Worm (Caenorhabditis elegans) whole organism, young adult: ENCODE results near the gene tctn-1.
"Not testable (repeated sequence)": the region's sequence is repeated elsewhere in the genome, so short reads cannot be mapped to it uniquely, and the experiment has no call there.

Experiments used
- B0019.2 ChIP-seq: fragments of 200-800 bp; sonication (Bioruptor generic); conservative IDR thresholded peaks from 2 replicates; pipeline ENCODE4 v1.3.6; 2022; ENCODE audit warnings: missing genetic modification reagents, missing genetic modification characterization, missing compliant biosample characterization
- B0035.1 ChIP-seq: sonication (generic microtip); optimal IDR thresholded peaks from 2 replicates; lab custom pipeline; 2016; ENCODE audit warnings: missing genetic modification characterization, mild to moderate bottlenecking, missing compliant biosample characterization, missing genotype, missing genetic modification reagents
- C17E4.6 ChIP-seq: fragments of 200-800 bp; sonication (Bioruptor generic); IDR thresholded peaks from 2 replicates; pipeline ENCODE4 v1.3.6; 2022; ENCODE audit warnings: missing genetic modification reagents, missing genetic modification characterization, missing compliant biosample characterization
- D2030.7 ChIP-seq: fragments of 200-800 bp; sonication (Bioruptor generic); IDR thresholded peaks from 2 replicates; pipeline ENCODE4 v1.3.6; 2022; ENCODE audit warnings: missing genetic modification reagents, missing genetic modification characterization, missing compliant biosample characterization
- F33H1.4 ChIP-seq: fragments of 200-800 bp; sonication (Bioruptor generic); IDR thresholded peaks from 2 replicates; pipeline ENCODE4 v1.3.6; 2022; ENCODE audit warnings: missing genetic modification reagents, missing genetic modification characterization, missing compliant biosample characterization
- F37B4.10 ChIP-seq: fragments of 200-800 bp; sonication (Bioruptor generic); IDR thresholded peaks from 2 replicates; pipeline ENCODE4 v1.3.6; 2022; ENCODE audit warnings: missing genetic modification characterization, missing compliant biosample characterization
- F39B2.1 ChIP-seq: fragments of 200-800 bp; sonication (Bioruptor generic); IDR thresholded peaks from 2 replicates; pipeline ENCODE4 v1.3.6; 2022; ENCODE audit warnings: missing genetic modification reagents, missing genetic modification characterization, missing compliant biosample characterization
- Y53F4B.3 ChIP-seq: fragments of 200-800 bp; sonication (Bioruptor generic); IDR thresholded peaks from 2 replicates; pipeline ENCODE4 v1.3.6; 2022; ENCODE audit warnings: missing genetic modification reagents, missing genetic modification characterization, missing compliant biosample characterization
- Y79H2A.3 ChIP-seq: fragments of 200-800 bp; sonication (Bioruptor generic); conservative IDR thresholded peaks from 2 replicates; pipeline ENCODE4 v1.3.6; 2022; ENCODE audit warnings: missing genetic modification reagents, missing genetic modification characterization, missing compliant biosample characterization
- Y95B8A.8 ChIP-seq: fragments of 200-800 bp; sonication (Bioruptor generic); IDR thresholded peaks from 2 replicates; pipeline ENCODE4 v1.3.6; 2022; ENCODE audit warnings: missing genetic modification reagents, missing genetic modification characterization, missing compliant biosample characterization
- attf-3 ChIP-seq: fragments of 200-800 bp; sonication (Bioruptor generic); conservative IDR thresholded peaks from 2 replicates; pipeline ENCODE4 v1.3.6; 2022; ENCODE audit warnings: missing genetic modification reagents, missing genetic modification characterization, missing compliant biosample characterization
- attf-5 ChIP-seq: fragments of 200-800 bp; sonication (Bioruptor generic); optimal IDR thresholded peaks from 2 replicates; lab custom pipeline; 2018; ENCODE audit warnings: mild to moderate bottlenecking, missing genetic modification characterization, missing compliant biosample characterization
- bed-2 ChIP-seq: fragments of 200-800 bp; sonication (Bioruptor generic); IDR thresholded peaks from 2 replicates; pipeline ENCODE4 v1.3.6; 2022; ENCODE audit warnings: missing genetic modification reagents, missing genetic modification characterization, missing compliant biosample characterization
- ceh-100 ChIP-seq: fragments of 200-800 bp; sonication (Bioruptor generic); IDR thresholded peaks from 2 replicates; pipeline ENCODE4 v1.3.6; 2022; ENCODE audit warnings: missing genetic modification reagents, missing genetic modification characterization, missing compliant biosample characterization
- ceh-27 ChIP-seq: fragments of 200-800 bp; sonication (Bioruptor generic); optimal IDR thresholded peaks from 2 replicates; lab custom pipeline; 2018; ENCODE audit warnings: mild to moderate bottlenecking, missing genetic modification characterization, moderate library complexity, missing compliant biosample characterization
- ceh-40 ChIP-seq: fragments of 200-800 bp; sonication (Bioruptor generic); IDR thresholded peaks from 2 replicates; pipeline ENCODE4 v1.3.6; 2022; ENCODE audit warnings: missing genetic modification characterization, missing compliant biosample characterization
- ceh-58 ChIP-seq: fragments of 200-800 bp; sonication (Bioruptor generic); IDR thresholded peaks from 2 replicates; pipeline ENCODE4 v1.3.6; 2022; ENCODE audit warnings: missing genetic modification characterization, missing compliant biosample characterization
- ceh-91 ChIP-seq: fragments of 200-800 bp; sonication (Bioruptor generic); IDR thresholded peaks from 2 replicates; pipeline ENCODE4 v1.3.6; 2022; ENCODE audit warnings: missing genetic modification reagents, missing genetic modification characterization, missing compliant biosample characterization
- dox-1 ChIP-seq: fragments of 200-800 bp; sonication (Bioruptor generic); IDR thresholded peaks from 2 replicates; pipeline ENCODE4 v1.3.6; 2022; ENCODE audit warnings: missing genetic modification reagents, missing genetic modification characterization, missing compliant biosample characterization
- dpl-1 ChIP-seq: fragments of 150-350 bp; optimal IDR thresholded peaks from 2 replicates; lab custom pipeline; 2014; ENCODE audit warnings: missing biosample characterization, missing genetic modification reagents, missing genetic modification characterization
- efl-1 ChIP-seq: fragments of 150-350 bp; optimal IDR thresholded peaks from 2 replicates; lab custom pipeline; 2014; ENCODE audit warnings: missing biosample characterization, missing genetic modification reagents, missing genetic modification characterization
- ekl-4 ChIP-seq: fragments of 200-800 bp; sonication (Bioruptor generic); IDR thresholded peaks from 2 replicates; pipeline ENCODE4 v1.3.6; 2022; ENCODE audit warnings: missing genetic modification reagents, missing genetic modification characterization, missing compliant biosample characterization
- ets-4 ChIP-seq: fragments of 200-800 bp; sonication (Bioruptor generic); optimal IDR thresholded peaks from 2 replicates; lab custom pipeline; 2018; ENCODE audit warnings: mild to moderate bottlenecking, missing genetic modification characterization, missing compliant biosample characterization
- gei-17 ChIP-seq: fragments of 200-800 bp; sonication (Bioruptor generic); optimal IDR thresholded peaks from 2 replicates; lab custom pipeline; 2018; ENCODE audit warnings: mild to moderate bottlenecking, missing genetic modification characterization, missing compliant biosample characterization
- hmg-20 ChIP-seq: fragments of 200-800 bp; sonication (Bioruptor generic); IDR thresholded peaks from 2 replicates; pipeline ENCODE4 v1.3.6; 2022; ENCODE audit warnings: missing genetic modification reagents, missing genetic modification characterization, missing compliant biosample characterization
- let-607 ChIP-seq, 2 experiments: fragments of 200-800 bp in 1 of 2; sonication (Bioruptor generic) in 1 of 2; sonication (generic microtip) in 1 of 2; optimal IDR thresholded peaks; 2 replicates each; lab custom pipeline; 2016 to 2018; ENCODE audit warnings: mild to moderate bottlenecking in 2 of 2, missing compliant biosample characterization in 2 of 2, missing genetic modification characterization in 2 of 2, moderate library complexity in 2 of 2, missing genotype in 1 of 2
- lin-40 ChIP-seq: sonication (generic microtip); optimal IDR thresholded peaks from 2 replicates; lab custom pipeline; 2016; ENCODE audit warnings: missing genetic modification characterization, mild to moderate bottlenecking, missing compliant biosample characterization, missing genotype, missing genetic modification reagents
- lir-1 ChIP-seq: fragments of 200-800 bp; sonication (Bioruptor generic); conservative IDR thresholded peaks from 2 replicates; pipeline ENCODE4 v1.3.6; 2022; ENCODE audit warnings: missing genetic modification reagents, missing genetic modification characterization, missing compliant biosample characterization
- madf-3 ChIP-seq: fragments of 200-800 bp; sonication (Bioruptor generic); IDR thresholded peaks from 2 replicates; pipeline ENCODE4 v1.3.6; 2022; ENCODE audit warnings: missing genetic modification reagents, missing genetic modification characterization, missing compliant biosample characterization
- madf-6 ChIP-seq: fragments of 200-800 bp; sonication (Bioruptor generic); IDR thresholded peaks from 2 replicates; pipeline ENCODE4 v1.3.6; 2022; ENCODE audit warnings: missing genetic modification reagents, missing genetic modification characterization, missing compliant biosample characterization
- madf-8 ChIP-seq: fragments of 200-800 bp; sonication (Bioruptor generic); conservative IDR thresholded peaks from 2 replicates; pipeline ENCODE4 v1.3.6; 2022; ENCODE audit warnings: missing genetic modification reagents, missing genetic modification characterization, missing compliant biosample characterization
- mel-28 ChIP-seq: sonication (generic microtip); optimal IDR thresholded peaks from 2 replicates; lab custom pipeline; 2016; ENCODE audit warnings: borderline replicate concordance, mild to moderate bottlenecking, missing genetic modification characterization, missing compliant biosample characterization
- nfya-2 ChIP-seq: fragments of 200-800 bp; sonication (Bioruptor generic); IDR thresholded peaks from 2 replicates; pipeline ENCODE4 v1.3.6; 2022; ENCODE audit warnings: missing genetic modification reagents, missing genetic modification characterization, missing compliant biosample characterization
- nfyb-1 ChIP-seq: fragments of 200-800 bp; sonication (Bioruptor generic); IDR thresholded peaks from 2 replicates; pipeline ENCODE4 v1.3.6; 2022; ENCODE audit warnings: missing genetic modification reagents, missing genetic modification characterization, missing compliant biosample characterization
- nhr-120 ChIP-seq: fragments of 200-800 bp; sonication (Bioruptor generic); IDR thresholded peaks from 2 replicates; pipeline ENCODE4 v1.3.6; 2022; ENCODE audit warnings: missing genetic modification characterization, missing compliant biosample characterization
- nhr-90 ChIP-seq: sonication (generic microtip); optimal IDR thresholded peaks from 2 replicates; lab custom pipeline; 2016; ENCODE audit warnings: missing genotype, mild to moderate bottlenecking, missing genetic modification characterization, missing compliant biosample characterization
- pbrm-1 ChIP-seq: fragments of 200-800 bp; sonication (Bioruptor generic); IDR thresholded peaks from 2 replicates; pipeline ENCODE4 v1.3.6; 2022; ENCODE audit warnings: missing genetic modification reagents, missing genetic modification characterization, missing compliant biosample characterization
- rcor-1 ChIP-seq: fragments of 200-800 bp; sonication (Bioruptor generic); IDR thresholded peaks from 2 replicates; pipeline ENCODE4 v1.3.6; 2022; ENCODE audit warnings: missing genetic modification reagents, missing genetic modification characterization, missing compliant biosample characterization
- rec-8 ChIP-seq, 2 experiments: sonication (generic microtip); optimal IDR thresholded peaks; 2 replicates each; lab custom pipeline; 2016; ENCODE audit warnings: mild to moderate bottlenecking in 2 of 2, missing genetic modification characterization in 2 of 2, missing genetic modification reagents in 2 of 2, missing genotype in 2 of 2, missing biosample characterization in 1 of 2, missing compliant biosample characterization in 1 of 2, moderate library complexity in 1 of 2
- snpc-4 ChIP-seq, 5 experiments: fragments of 150-350 bp in 1 of 5; sonication (generic microtip) in 4 of 5; optimal IDR thresholded peaks; 2 replicates each; lab custom pipeline; 2014 to 2018; ENCODE audit warnings: missing genetic modification characterization in 5 of 5, missing biosample characterization in 3 of 5, antibody characterized with exemption in 2 of 5, mild to moderate bottlenecking in 2 of 5, missing compliant biosample characterization in 2 of 5, missing genotype in 2 of 5, moderate library complexity in 2 of 5, missing genetic modification reagents in 1 of 5
- tlf-1 ChIP-seq: fragments of 200-800 bp; sonication (Bioruptor generic); optimal IDR thresholded peaks from 2 replicates; lab custom pipeline; 2018; ENCODE audit warnings: mild to moderate bottlenecking, missing genetic modification characterization, missing compliant biosample characterization
- ztf-25 ChIP-seq: fragments of 200-800 bp; sonication (Bioruptor generic); IDR thresholded peaks from 2 replicates; pipeline ENCODE4 v1.3.6; 2022; ENCODE audit warnings: missing genetic modification reagents, missing genetic modification characterization, missing compliant biosample characterization
- ztf-28 ChIP-seq: fragments of 200-800 bp; sonication (Bioruptor generic); IDR thresholded peaks from 2 replicates; pipeline ENCODE4 v1.3.6; 2022; ENCODE audit warnings: missing genetic modification reagents, missing genetic modification characterization, missing compliant biosample characterization
- ztf-6 ChIP-seq: fragments of 200-800 bp; sonication (Bioruptor generic); IDR thresholded peaks from 2 replicates; pipeline ENCODE4 v1.3.6; 2022; ENCODE audit warnings: missing genetic modification reagents, missing genetic modification characterization, missing compliant biosample characterization

Gene tctn-1

ce11 chrIV:4727935-4728334 lies 19.7 kb downstream of the tctn-1 start (continued):
- not testable (repeated sequence) for TF ChIP-seq snpc-4 (GFP tag; optimal IDR thresholded peaks at IDR 0.05; lab: Kevin White, UChicago)
- TF ChIP-seq snpc-4 (tag; optimal IDR thresholded peaks at IDR 0.05; lab: Kevin White, UChicago) (peak; percentile 16 to 88 (median 76)), nfyb-1 (GFP tag; lab: Robert Waterston, UW) (peak; percentile 99), bed-2 (GFP tag; lab: Robert Waterston, UW) (peak; percentile 100), F39B2.1 (peak; percentile 83; the same call in 1 of the 2 replicates), F33H1.4 (GFP tag; lab: Robert Waterston, UW) (peak; percentile 97), rcor-1 (GFP tag; lab: Robert Waterston, UW) (peak; percentile 98), B0019.2 (peak; percentile 99), lin-40 (peak; percentile 96), D2030.7 (peak; percentile 98), madf-8 (GFP tag; lab: Robert Waterston, UW) (peak; percentile 87), F37B4.10 (GFP tag; lab: Robert Waterston, UW) (peak; percentile 100), nfya-2 (GFP tag; lab: Robert Waterston, UW) (0 out of 2 replicates have a peak, but pooled peaks have one; percentile 39), gei-17 (peak; percentile 72), let-607 (tag; optimal IDR thresholded peaks at IDR 0.05; lab: Kevin White, UChicago) (peak; percentile 81 to 96), rec-8 (tag; optimal IDR thresholded peaks at IDR 0.05; lab: Kevin White, UChicago) (peak; percentile 5 to 6), Y79H2A.3 (GFP tag; lab: Robert Waterston, UW) (peak; percentile 96), ztf-25 (GFP tag; lab: Robert Waterston, UW) (peak; percentile 99), ztf-28 (GFP tag; lab: Robert Waterston, UW) (peak; percentile 100), efl-1 (peak; percentile 18), ekl-4 (GFP tag; lab: Robert Waterston, UW) (peak; percentile 98), Y53F4B.3 (GFP tag; lab: Robert Waterston, UW) (peak; percentile 91), C17E4.6 (peak; percentile 99), nhr-90 (peak; percentile 76), ceh-27 (GFP tag; lab: Kevin White, UChicago) (peak; percentile 89), ztf-6 (GFP tag; lab: Robert Waterston, UW) (peak; percentile 99), tlf-1 (GFP tag; lab: Kevin White, UChicago) (peak; percentile 98), madf-3 (peak; percentile 97), madf-6 (peak; percentile 89; the same call in 1 of the 2 replicates), dpl-1 (GFP tag; lab: Kevin White, UChicago) (peak; percentile 42), attf-5 (peak; percentile 99), ets-4 (GFP tag; lab: Kevin White, UChicago) (peak; percentile 60), ceh-100 (GFP tag; lab: Robert Waterston, UW) (peak; percentile 96), ceh-58 (GFP tag; lab: Robert Waterston, UW) (0 out of 2 replicates have a peak, but pooled peaks have one; percentile 57), pbrm-1 (peak; percentile 99), ceh-91 (GFP tag; lab: Robert Waterston, UW) (peak; percentile 100), lir-1 (GFP tag; lab: Robert Waterston, UW) (peak; percentile 98), ceh-40 (peak; percentile 82), nhr-120 (GFP tag; lab: Robert Waterston, UW) (peak; percentile 90; the same call in 1 of the 2 replicates), dox-1 (GFP tag; lab: Robert Waterston, UW) (peak; percentile 100), Y95B8A.8 (GFP tag; lab: Robert Waterston, UW) (peak; percentile 99), mel-28 (tag; lab: Kevin White, UChicago) (peak; percentile 9), attf-3 (GFP tag; lab: Robert Waterston, UW) (peak; percentile 92), hmg-20 (peak; percentile 95), B0035.1 (tag; lab: Kevin White, UChicago) (peak; percentile 83)
- TF ChIP-seq, all 124 proteins: peak for 81; not testable (repeated sequence) for 43
